Worm (Caenorhabditis elegans) whole organism, L3 larva: ENCODE data around the gene T07F8.4.
A peak's percentile ranks its signal among the peaks of the same experiment; 100 is the strongest.
"Not testable (repeated sequence)": the region's sequence is repeated elsewhere in the genome, so short reads cannot be mapped to it uniquely, and the experiment has no call there.

Experiments used
- ama-1 ChIP-seq: fragments of 150-350 bp; optimal IDR thresholded peaks from 2 replicates; lab custom pipeline; 2018
- ceh-28 ChIP-seq: fragments of 150-350 bp; optimal IDR thresholded peaks from 2 replicates; lab custom pipeline; 2014; ENCODE audit warnings: missing biosample characterization, missing genetic modification reagents, missing genetic modification characterization
- ceh-9 ChIP-seq: sonication (generic microtip); optimal IDR thresholded peaks from 2 replicates; lab custom pipeline; 2018; ENCODE audit warnings: missing biosample characterization, missing genetic modification characterization
- egl-5 ChIP-seq: fragments of 150-350 bp; optimal IDR thresholded peaks from 2 replicates; lab custom pipeline; 2017; ENCODE audit warnings: missing biosample characterization, missing genetic modification reagents, missing genetic modification characterization, inconsistent platforms
- elt-2 ChIP-seq: sonication (generic microtip); optimal IDR thresholded peaks from 2 replicates; lab custom pipeline; 2016; ENCODE audit warnings: missing genetic modification reagents, mild to moderate bottlenecking, missing genetic modification characterization, missing compliant biosample characterization
- fkh-2 ChIP-seq: fragments of 150-350 bp; optimal IDR thresholded peaks from 2 replicates; lab custom pipeline; 2014; ENCODE audit warnings: missing biosample characterization, missing genetic modification reagents, missing genetic modification characterization
- hmg-11 ChIP-seq: sonication (generic microtip); optimal IDR thresholded peaks from 2 replicates; lab custom pipeline; 2016; ENCODE audit warnings: missing genetic modification characterization, missing compliant biosample characterization
- jun-1 ChIP-seq: fragments of 150-350 bp; optimal IDR thresholded peaks from 2 replicates; lab custom pipeline; 2014; ENCODE audit warnings: missing biosample characterization, missing genetic modification reagents, missing genetic modification characterization
- lsy-12 ChIP-seq: sonication (generic microtip); optimal IDR thresholded peaks from 2 replicates; lab custom pipeline; 2016; ENCODE audit warnings: mild to moderate bottlenecking, missing genetic modification characterization, missing compliant biosample characterization
- mdl-1 ChIP-seq: fragments of 150-350 bp; optimal IDR thresholded peaks from 2 replicates; lab custom pipeline; 2014; ENCODE audit warnings: missing biosample characterization, missing genetic modification characterization
- nhr-237 ChIP-seq: fragments of 150-350 bp; optimal IDR thresholded peaks from 2 replicates; lab custom pipeline; 2014; ENCODE audit warnings: missing biosample characterization, missing genetic modification characterization
- nhr-25 ChIP-seq: sonication (generic microtip); optimal IDR thresholded peaks from 2 replicates; lab custom pipeline; 2017; ENCODE audit warnings: missing biosample characterization, missing genetic modification characterization
- nhr-28 ChIP-seq: fragments of 150-350 bp; optimal IDR thresholded peaks from 2 replicates; lab custom pipeline; 2014; ENCODE audit warnings: missing biosample characterization, missing genetic modification characterization
- nhr-76 ChIP-seq: fragments of 150-350 bp; sonication (generic microtip); optimal IDR thresholded peaks from 5 replicates; lab custom pipeline; 2014; ENCODE audit warnings: missing biosample characterization, missing genetic modification characterization
- pqm-1 ChIP-seq: fragments of 150-350 bp; optimal IDR thresholded peaks from 2 replicates; lab custom pipeline; 2017; ENCODE audit warnings: missing biosample characterization, missing genetic modification characterization, inconsistent platforms
- sea-2 ChIP-seq: fragments of 150-350 bp; sonication (generic microtip); optimal IDR thresholded peaks from 4 replicates; lab custom pipeline; 2014; ENCODE audit warnings: missing biosample characterization, missing genetic modification reagents, missing genetic modification characterization
- skn-1 ChIP-seq: fragments of 150-350 bp; optimal IDR thresholded peaks from 2 replicates; lab custom pipeline; 2014; ENCODE audit warnings: missing biosample characterization, missing genetic modification characterization
- unc-62 ChIP-seq: fragments of 150-350 bp; sonication (generic microtip); optimal IDR thresholded peaks from 4 replicates; lab custom pipeline; 2014; ENCODE audit warnings: missing biosample characterization, missing genetic modification reagents, missing genetic modification characterization

T07F8.4 gene

DNA sequence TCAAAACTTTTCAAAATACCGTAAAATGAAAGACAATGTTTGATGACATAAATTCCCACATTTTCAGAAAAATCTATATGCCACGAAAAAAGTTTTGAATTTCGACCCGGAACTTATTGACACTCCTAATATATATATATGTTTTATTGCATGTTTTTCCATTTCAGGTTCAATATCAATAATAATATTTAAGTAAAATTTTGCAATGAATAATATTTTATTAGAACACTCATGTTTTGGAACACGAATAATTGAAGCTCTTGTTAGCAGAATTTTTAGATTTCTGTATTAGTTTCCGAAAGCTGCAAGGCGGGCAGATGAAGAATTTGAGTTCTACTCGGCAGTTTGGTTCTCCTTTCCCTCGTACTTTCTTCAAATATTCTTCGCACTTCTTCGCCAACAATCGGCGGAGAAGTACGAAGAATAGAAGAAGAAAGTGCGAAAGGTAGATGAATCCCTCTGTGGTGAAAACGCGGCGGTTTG, 38.5 kb downstream of the T07F8.4 start, which contains the start of gene T02G5.3:
Gene T02G5.3, plus strand, starts transcription at position 51 of the 483 bp plus-strand sequence.
- TF ChIP-seq fkh-2 (tag; lab: Kevin White, UChicago), result no peak
- TF ChIP-seq skn-1 (tag; lab: Kevin White, UChicago), result no peak
- TF ChIP-seq ama-1, result no peak
- TF ChIP-seq jun-1 (tag; lab: Kevin White, UChicago), result no peak
- TF ChIP-seq nhr-76 (tag; lab: Kevin White, UChicago), result no peak
- no peak for TF ChIP-seq mdl-1 (tag; lab: Kevin White, UChicago)
- TF ChIP-seq nhr-28 (tag; lab: Kevin White, UChicago), result no peak
- TF ChIP-seq elt-2 (tag; lab: Kevin White, UChicago), result no peak
- no peak for TF ChIP-seq sea-2 (GFP tag; lab: Kevin White, UChicago)
- TF ChIP-seq, all 47 proteins: peak for 0

DNA sequence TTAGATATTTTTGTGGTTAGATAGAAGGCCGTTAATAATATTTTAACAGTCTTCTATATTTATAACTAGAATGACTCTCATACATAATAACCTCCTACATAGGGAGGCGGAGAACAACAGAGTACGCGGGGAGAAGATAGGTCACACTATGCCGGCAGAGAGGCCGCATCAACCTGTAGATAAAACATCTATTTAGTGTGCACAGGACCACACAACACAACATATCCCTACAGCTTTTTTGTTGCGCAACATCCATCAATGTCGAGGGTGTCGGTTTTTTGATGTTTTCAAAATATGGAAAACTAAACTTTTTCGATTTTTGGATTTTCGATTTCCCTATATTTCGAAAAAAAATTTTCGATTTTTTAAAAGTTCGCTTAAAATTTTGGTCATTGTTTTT, 41.0 kb downstream of the T07F8.4 start:
- TF ChIP-seq lsy-12 (tag; lab: Kevin White, UChicago) (no peak), hmg-11 (tag; lab: Kevin White, UChicago) (no peak), ceh-28 (tag; lab: Kevin White, UChicago) (no peak)

DNA sequence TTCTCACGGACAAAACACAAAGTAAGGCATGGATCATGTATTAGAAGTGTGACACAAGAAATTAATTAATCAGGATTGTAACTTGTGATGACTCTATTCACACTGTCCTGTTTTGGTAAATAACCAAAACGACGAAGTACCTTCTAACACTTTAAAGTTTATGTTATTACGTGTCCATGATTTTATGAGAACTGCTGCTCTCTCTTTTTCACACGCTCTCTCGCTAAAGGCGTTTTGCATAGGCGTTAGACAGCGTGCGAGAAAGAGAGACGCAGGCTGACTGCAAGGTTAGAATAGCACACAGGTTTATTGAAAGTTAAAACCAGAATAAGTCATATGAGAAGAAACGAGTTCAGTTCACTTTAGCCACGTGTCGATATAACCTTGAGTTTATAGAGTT, 41.7 kb downstream of the T07F8.4 start:
- TF ChIP-seq pqm-1 (tag; lab: Kevin White, UChicago) (no peak), egl-5 (tag; lab: Kevin White, UChicago) (peak; percentile 31), unc-62 (GFP tag; lab: Kevin White, UChicago) (no peak), nhr-25 (peak; percentile 71)

DNA sequence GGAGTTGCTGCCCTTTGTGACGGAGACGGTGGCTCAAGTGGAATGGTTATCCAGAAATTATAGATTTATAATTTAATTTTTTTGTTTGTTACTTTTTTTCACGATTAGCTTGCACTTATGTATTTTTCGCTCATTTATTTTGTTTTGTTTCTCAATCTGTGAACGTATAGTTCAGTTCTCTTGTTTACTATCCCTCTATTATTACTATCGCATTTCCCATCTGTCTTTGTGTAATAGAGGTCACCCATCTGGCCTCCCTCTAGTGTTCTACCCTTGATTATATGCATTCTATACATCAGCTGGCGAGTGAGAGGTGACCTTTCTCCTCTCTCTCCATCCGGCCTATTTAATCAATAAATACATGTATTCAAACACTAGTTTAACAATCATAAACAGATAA, 47.8 kb downstream of the T07F8.4 start, which contains the start of the genes T02G5.14 and T02G5.15:
Gene T02G5.14, plus strand, starts transcription at position 301 of the 400 bp plus-strand sequence.
Gene T02G5.15, plus strand, starts transcription at position 301 of the 400 bp plus-strand sequence.
- TF ChIP-seq egl-5, nhr-237, ceh-9 (tag; lab: Kevin White, UChicago): not testable (repeated sequence)
